Worm (Caenorhabditis elegans) whole organism, L2 larva: ENCODE results near the gene gur-4.

Source experiments
- C34F6.9 ChIP-seq: fragments of 150-350 bp; optimal IDR thresholded peaks from 2 replicates; lab custom pipeline; 2014; ENCODE audit warnings: missing biosample characterization, missing genetic modification characterization
- R02D3.7 ChIP-seq: fragments of 150-350 bp; optimal IDR thresholded peaks from 2 replicates; lab custom pipeline; 2014; ENCODE audit warnings: missing biosample characterization, missing genetic modification characterization
- ama-1 ChIP-seq: fragments of 150-350 bp; optimal IDR thresholded peaks from 2 replicates; lab custom pipeline; 2018; ENCODE audit warnings: inconsistent platforms
- fos-1 ChIP-seq: fragments of 150-350 bp; optimal IDR thresholded peaks from 2 replicates; lab custom pipeline; 2014; ENCODE audit warnings: missing biosample characterization, missing genetic modification characterization
- lsy-2 ChIP-seq, 2 experiments: fragments of 150-350 bp in 1 of 2; sonication (generic microtip) in 1 of 2; optimal IDR thresholded peaks; 2 replicates each; lab custom pipeline; 2014 to 2017; ENCODE audit warnings: missing biosample characterization in 2 of 2, missing genetic modification characterization in 2 of 2
- nhr-11 ChIP-seq: fragments of 150-350 bp; optimal IDR thresholded peaks from 2 replicates; lab custom pipeline; 2014; ENCODE audit warnings: missing biosample characterization, missing genetic modification characterization
- nhr-12 ChIP-seq: fragments of 150-350 bp; optimal IDR thresholded peaks from 2 replicates; lab custom pipeline; 2014; ENCODE audit warnings: missing biosample characterization, missing genetic modification characterization
- nhr-237 ChIP-seq: fragments of 150-350 bp; optimal IDR thresholded peaks from 2 replicates; lab custom pipeline; 2014; ENCODE audit warnings: missing biosample characterization, missing genetic modification characterization
- unc-62 ChIP-seq: fragments of 150-350 bp; optimal IDR thresholded peaks from 2 replicates; lab custom pipeline; 2014; ENCODE audit warnings: missing biosample characterization, missing genetic modification reagents, missing genetic modification characterization

DNA sequence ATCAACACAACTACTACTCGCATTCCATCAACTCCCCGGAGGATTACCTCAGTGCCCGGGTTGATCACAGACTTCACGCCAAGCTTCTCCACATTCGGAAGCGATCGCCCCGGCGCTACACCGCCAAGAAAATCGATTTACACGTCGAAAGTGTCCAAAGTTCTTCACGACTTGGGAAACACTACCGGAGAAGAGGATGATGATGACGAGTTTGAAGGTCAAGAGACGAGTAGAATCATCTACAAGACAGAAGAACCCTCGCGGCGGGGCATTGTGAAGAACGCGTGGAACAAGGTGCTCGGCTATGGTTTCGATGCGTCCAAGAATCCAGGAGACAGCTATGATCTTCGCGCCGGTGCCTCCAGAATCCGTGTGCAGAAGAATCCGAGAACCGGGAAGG, 40.5 kb upstream of the gur-4 start:
- TF ChIP-seq nhr-237 (tag; lab: Kevin White, UChicago) (no peak), unc-62 (no peak), R02D3.7 (tag; lab: Kevin White, UChicago) (no peak), C34F6.9 (tag; lab: Kevin White, UChicago) (no peak), ama-1 (lab: Kevin White, UChicago) (no peak), nhr-12 (tag; lab: Kevin White, UChicago) (no peak), nhr-11 (no peak), lsy-2 (tag; optimal IDR thresholded peaks at IDR 0.05; lab: Kevin White, UChicago) (no peak), fos-1 (no peak)
